Worm (Caenorhabditis elegans): Measurements from ENCODE around the gene scvp-1.
A peak's percentile ranks its signal among the peaks of the same experiment; 100 is the strongest.

scvp-1 gene

ce11 chrV:10909071-10909470 is 22.0 kb downstream of the scvp-1 start, which contains the start of gene zzz-1:
TSS of gene zzz-1 (minus strand) at chrV:10909171.
- TF ChIP-seq ceh-32 (tag; optimal IDR thresholded peaks at IDR 0.05; ENCODE audit: poor library complexity): no peak
- TF ChIP-seq D1046.2 (GFP tag; IDR thresholded peaks at IDR 0.05): no peak
- TF ChIP-seq fkh-10 (GFP tag; optimal IDR thresholded peaks at IDR 0.05): no peak
- no peak for TF ChIP-seq ctbp-1 (GFP tag; IDR thresholded peaks at IDR 0.05)
- TF ChIP-seq Y5F2A.4 (GFP tag; optimal IDR thresholded peaks at IDR 0.05): no peak
- no peak for TF ChIP-seq dpl-1 (GFP tag; optimal IDR thresholded peaks at IDR 0.05)
- no peak for TF ChIP-seq zip-11 (GFP tag; IDR thresholded peaks at IDR 0.05)

ce11 chrV:10904795-10905194 is 26.3 kb downstream of the scvp-1 start:
- TF ChIP-seq aha-1 (tag) (peak; percentile 87), nhr-6 (tag; optimal IDR thresholded peaks at IDR 0.05) (no peak), hlh-30 (tag; optimal IDR thresholded peaks at IDR 0.05; ENCODE audit: insufficient read depth) (peak; percentile 13), mdl-1 (tag; optimal IDR thresholded peaks at IDR 0.05) (peak in 1 of 2 experiments; percentile 8), unc-62 (GFP tag; optimal IDR thresholded peaks at IDR 0.05 in 1 of 2) (peak in 1 of 2 experiments; percentile 65), unc-62 (tag; optimal IDR thresholded peaks at IDR 0.05) (no peak), ctbp-1 (GFP tag; IDR thresholded peaks at IDR 0.05) (0 out of 2 replicates have a peak, but pooled peaks have one; percentile 43), pqm-1 (tag; optimal IDR thresholded peaks at IDR 0.05) (no peak), hmg-1.1 (GFP tag; IDR thresholded peaks at IDR 0.05) (0 out of 2 replicates have a peak, but pooled peaks have one; percentile 21), rbr-2 (tag; optimal IDR thresholded peaks at IDR 0.05) (peak; percentile 34), ZK337.2 (GFP tag; IDR thresholded peaks at IDR 0.05) (no peak), mep-1 (tag; optimal IDR thresholded peaks at IDR 0.05) (peak; percentile 32), ceh-20 (GFP tag; IDR thresholded peaks at IDR 0.05) (0 out of 2 replicates have a peak, but pooled peaks have one; percentile 12), lsy-2 (tag; optimal IDR thresholded peaks at IDR 0.05) (peak in 1 of 2 experiments; percentile 3), fkh-10 (GFP tag; optimal IDR thresholded peaks at IDR 0.05) (peak; percentile 71), pha-4 (GFP tag; IDR thresholded peaks at IDR 0.05) (no peak), pha-4 (tag; optimal IDR thresholded peaks at IDR 0.05) (no peak), dmd-6 (GFP tag; IDR thresholded peaks at IDR 0.05) (0 out of 2 replicates have a peak, but pooled peaks have one; percentile 10)

- TF ChIP-seq mxl-3 (GFP tag; optimal IDR thresholded peaks at IDR 0.05) (no peak), D1046.2 (GFP tag; IDR thresholded peaks at IDR 0.05) (no peak), skn-1 (tag; optimal IDR thresholded peaks at IDR 0.05) (no peak), dmd-8 (GFP tag; IDR thresholded peaks at IDR 0.05) (no peak)
These were observed 27.3 kb downstream of the scvp-1 start, which contains the start of gene F32D8.15 for ce11 chrV:10903748-10904147. TSS of gene F32D8.15 (plus strand) at chrV:10904048.

ce11 chrV:10902682-10903081 is 28.4 kb downstream of the scvp-1 start, which contains the start of gene F32D8.8:
TSS of gene F32D8.8 (minus strand) at chrV:10902782.
- TF ChIP-seq daf-16 (GFP tag; optimal IDR thresholded peaks at IDR 0.05) (no peak), daf-16 (tag; optimal IDR thresholded peaks at IDR 0.05) (no peak), mxl-2 (GFP tag; conservative IDR thresholded peaks at IDR 0.05) (no peak), zip-2 (tag; optimal IDR thresholded peaks at IDR 0.05) (no peak), F26F4.8 (GFP tag; conservative IDR thresholded peaks at IDR 0.05) (no peak), spr-1 (tag; optimal IDR thresholded peaks at IDR 0.05) (no peak), snpc-4 (tag; optimal IDR thresholded peaks at IDR 0.05) (no peak), snpc-1.2 (GFP tag; IDR thresholded peaks at IDR 0.05) (no peak), nhr-102 (tag; optimal IDR thresholded peaks at IDR 0.05) (no peak), nhr-76 (tag; optimal IDR thresholded peaks at IDR 0.05) (no peak)

ce11 chrV:10901125-10901524 is 30.0 kb downstream of the scvp-1 start, which contains the start of gene spp-16:
TSS of gene spp-16 (minus strand) at chrV:10901303.
- no peak for TF ChIP-seq F49E8.2 (tag; optimal IDR thresholded peaks at IDR 0.05; ENCODE audit: borderline replicate concordance)
- peak; percentile 16 for TF ChIP-seq dve-1 (tag; optimal IDR thresholded peaks at IDR 0.05; ENCODE audit: insufficient read depth)
- TF ChIP-seq nhr-28 (tag; optimal IDR thresholded peaks at IDR 0.05): peak; percentile 44
- TF ChIP-seq pqm-1 (tag; optimal IDR thresholded peaks at IDR 0.05): peak; percentile 53
